Fruit fly (Drosophila melanogaster) whole organism, embryonic: ENCODE data around the gene Rh4.

Experiments
- Antp ChIP-seq: fragments of 200-800 bp; sonication (Bioruptor generic); optimal IDR thresholded peaks from 3 replicates; lab custom pipeline; 2016; ENCODE audit warnings: missing biosample characterization, missing genetic modification characterization
- CG10565 ChIP-seq: fragments of 200-800 bp; sonication (Bioruptor generic); optimal IDR thresholded peaks from 3 replicates; lab custom pipeline; 2016; ENCODE audit warnings: missing biosample characterization, mild to moderate bottlenecking, missing genetic modification characterization
- CG11085 ChIP-seq: fragments of 200-800 bp; sonication (Bioruptor generic); IDR thresholded peaks from 2 replicates; pipeline ENCODE4 v1.3.6; 2022; ENCODE audit warnings: missing biosample characterization, missing genetic modification characterization
- CG11398 ChIP-seq: fragments of 200-800 bp; sonication (Bioruptor generic); optimal IDR thresholded peaks from 2 replicates; lab custom pipeline; 2016; ENCODE audit warnings: missing biosample characterization, missing genetic modification characterization
- CG12391 ChIP-seq: fragments of 200-800 bp; sonication (Bioruptor generic); optimal IDR thresholded peaks from 3 replicates; lab custom pipeline; 2018; ENCODE audit warnings: missing biosample characterization, mild to moderate bottlenecking, missing genetic modification characterization, moderate library complexity
- CG12744 ChIP-seq: fragments of 200-800 bp; sonication (Bioruptor generic); optimal IDR thresholded peaks from 2 replicates; lab custom pipeline; 2016; ENCODE audit warnings: missing biosample characterization, missing genetic modification characterization
- CG14441 ChIP-seq: fragments of 200-800 bp; sonication (Bioruptor generic); IDR thresholded peaks from 2 replicates; pipeline ENCODE4 v1.3.6; 2022; ENCODE audit warnings: missing biosample characterization, missing genetic modification characterization
- CG14667 ChIP-seq: fragments of 200-800 bp; sonication (Bioruptor generic); IDR thresholded peaks from 2 replicates; pipeline ENCODE4 v1.3.6; 2022; ENCODE audit warnings: missing biosample characterization, missing genetic modification characterization
- CG15073 ChIP-seq: fragments of 200-800 bp; sonication (Bioruptor generic); optimal IDR thresholded peaks from 2 replicates; lab custom pipeline; 2016; ENCODE audit warnings: missing biosample characterization, missing genetic modification characterization
- CG15514 ChIP-seq: fragments of 200-800 bp; sonication (Bioruptor generic); optimal IDR thresholded peaks from 3 replicates; lab custom pipeline; 2017; ENCODE audit warnings: missing biosample characterization, missing genetic modification characterization, mild to moderate bottlenecking, moderate library complexity, missing genetic modification reagents
- CG16863 ChIP-seq: fragments of 200-800 bp; sonication (Bioruptor generic); optimal IDR thresholded peaks from 3 replicates; lab custom pipeline; 2016; ENCODE audit warnings: missing biosample characterization, missing genetic modification characterization
- CG18599 ChIP-seq: fragments of 200-800 bp; sonication (Bioruptor generic); optimal IDR thresholded peaks from 3 replicates; lab custom pipeline; 2017; ENCODE audit warnings: missing biosample characterization, missing genetic modification characterization, mild to moderate bottlenecking, moderate library complexity, missing genetic modification reagents
- CG2116 ChIP-seq: fragments of 200-800 bp; sonication (Bioruptor generic); optimal IDR thresholded peaks from 3 replicates; lab custom pipeline; 2018; ENCODE audit warnings: missing biosample characterization, mild to moderate bottlenecking, missing genetic modification characterization
- CG2129 ChIP-seq: fragments of 200-800 bp; sonication (Bioruptor generic); IDR thresholded peaks from 2 replicates; pipeline ENCODE4 v1.3.6; 2022; ENCODE audit warnings: missing biosample characterization, missing genetic modification characterization; ENCODE audit not compliant: partially characterized antibody
- CG2199 ChIP-seq: fragments of 200-800 bp; sonication (Bioruptor generic); IDR thresholded peaks from 3 replicates; pipeline ENCODE4 v1.3.6; 2022; ENCODE audit warnings: missing biosample characterization, missing genetic modification characterization
- CG2875 ChIP-seq: fragments of 200-800 bp; sonication (Bioruptor generic); optimal IDR thresholded peaks from 2 replicates; lab custom pipeline; 2017; ENCODE audit warnings: missing biosample characterization, mild to moderate bottlenecking, missing genetic modification characterization, missing genetic modification reagents
- CG32532 ChIP-seq: fragments of 200-800 bp; sonication (Bioruptor generic); IDR thresholded peaks from 2 replicates; pipeline ENCODE4 v1.3.6; 2022; ENCODE audit warnings: missing biosample characterization, missing genetic modification characterization
- CG3847 ChIP-seq: fragments of 200-800 bp; sonication (Bioruptor generic); IDR thresholded peaks from 2 replicates; pipeline ENCODE4 v1.3.6; 2022; ENCODE audit warnings: missing biosample characterization, missing genetic modification characterization
- CG9437 ChIP-seq: fragments of 200-800 bp; sonication (Bioruptor generic); optimal IDR thresholded peaks from 2 replicates; lab custom pipeline; 2018; ENCODE audit warnings: missing biosample characterization, mild to moderate bottlenecking, missing genetic modification characterization
- CG9817 ChIP-seq: fragments of 200-800 bp; sonication (Bioruptor generic); optimal IDR thresholded peaks from 2 replicates; lab custom pipeline; 2018; ENCODE audit warnings: missing biosample characterization, mild to moderate bottlenecking, missing genetic modification characterization, moderate library complexity
- CG9932 ChIP-seq: fragments of 200-800 bp; sonication (Bioruptor generic); IDR thresholded peaks from 2 replicates; pipeline ENCODE4 v1.3.6; 2022; ENCODE audit warnings: missing biosample characterization, missing genetic modification characterization
- Chrac-16 ChIP-seq: fragments of 200-800 bp; sonication (Bioruptor generic); optimal IDR thresholded peaks from 3 replicates; lab custom pipeline; 2016; ENCODE audit warnings: missing biosample characterization, missing genetic modification characterization
- Dbx ChIP-seq: fragments of 200-800 bp; sonication (Bioruptor generic); IDR thresholded peaks from 3 replicates; pipeline ENCODE4 v1.3.6; 2022; ENCODE audit warnings: missing biosample characterization, missing genetic modification characterization
- Deaf1 ChIP-seq: fragments of 200-800 bp; optimal IDR thresholded peaks from 3 replicates; lab custom pipeline; 2019; ENCODE audit warnings: missing biosample characterization, mild to moderate bottlenecking, missing genetic modification characterization, moderate library complexity
- Doc2 ChIP-seq: fragments of 200-800 bp; sonication (Bioruptor generic); IDR thresholded peaks from 2 replicates; pipeline ENCODE4 v1.3.6; 2022; ENCODE audit warnings: missing biosample characterization, missing genetic modification characterization
- ERR ChIP-seq: fragments of 200-800 bp; sonication (Bioruptor generic); optimal IDR thresholded peaks from 2 replicates; lab custom pipeline; 2016; ENCODE audit warnings: missing biosample characterization, missing genetic modification characterization
- HLHmδ ChIP-seq: fragments of 200-800 bp; sonication (Bioruptor generic); optimal IDR thresholded peaks from 2 replicates; lab custom pipeline; 2018; ENCODE audit warnings: missing biosample characterization, mild to moderate bottlenecking, missing genetic modification characterization, moderate library complexity
- Opbp ChIP-seq: fragments of 200-800 bp; sonication (Bioruptor generic); IDR thresholded peaks from 3 replicates; pipeline ENCODE4 v1.3.6; 2022; ENCODE audit warnings: missing biosample characterization, missing genetic modification characterization; ENCODE audit not compliant: partially characterized antibody
- Scr ChIP-seq: fragments of 200-800 bp; sonication (Bioruptor generic); IDR thresholded peaks from 2 replicates; pipeline ENCODE4 v1.3.6; 2022; ENCODE audit warnings: missing biosample characterization, missing genetic modification characterization; ENCODE audit not compliant: partially characterized antibody
- Sry-δ ChIP-seq: fragments of 200-800 bp; sonication (Bioruptor generic); optimal IDR thresholded peaks from 2 replicates; lab custom pipeline; 2016; ENCODE audit warnings: missing biosample characterization, missing genetic modification characterization
- Tbp ChIP-seq: fragments of >200 bp; optimal IDR thresholded peaks from 2 replicates; lab custom pipeline; 2018; ENCODE audit warnings: missing biosample characterization, missing genetic modification characterization
- Xrp1 ChIP-seq: fragments of 200-800 bp; sonication (Bioruptor generic); IDR thresholded peaks from 2 replicates; pipeline ENCODE4 v1.3.6; 2022; ENCODE audit warnings: missing biosample characterization, missing genetic modification characterization
- ap ChIP-seq: fragments of 200-800 bp; sonication (Bioruptor generic); IDR thresholded peaks from 2 replicates; pipeline ENCODE4 v1.3.6; 2022; ENCODE audit warnings: missing biosample characterization, missing genetic modification characterization
- ash1 ChIP-seq: fragments of 200-800 bp; sonication (Bioruptor generic); optimal IDR thresholded peaks from 2 replicates; lab custom pipeline; 2018; ENCODE audit warnings: missing biosample characterization, mild to moderate bottlenecking, missing genetic modification characterization
- bsh ChIP-seq, 2 experiments: fragments of 200-800 bp; sonication (Bioruptor generic); optimal IDR thresholded peaks; 2 replicates each; lab custom pipeline; 2017 to 2018; ENCODE audit warnings: mild to moderate bottlenecking in 2 of 2, missing biosample characterization in 2 of 2, missing genetic modification characterization in 2 of 2, moderate library complexity in 1 of 2
- gce ChIP-seq: fragments of 200-800 bp; sonication (Bioruptor generic); IDR thresholded peaks from 3 replicates; pipeline ENCODE4 v1.3.6; 2022; ENCODE audit warnings: missing biosample characterization, missing genetic modification characterization
- gsb ChIP-seq: fragments of 200-800 bp; sonication (Bioruptor generic); IDR thresholded peaks from 2 replicates; pipeline ENCODE4 v1.3.6; 2022; ENCODE audit warnings: missing biosample characterization, missing genetic modification characterization
- hth ChIP-seq: fragments of >200 bp; optimal IDR thresholded peaks from 2 replicates; lab custom pipeline; 2017; ENCODE audit warnings: inconsistent platforms
- klu ChIP-seq: fragments of 200-800 bp; sonication (Bioruptor generic); IDR thresholded peaks from 2 replicates; pipeline ENCODE4 v1.3.6; 2022; ENCODE audit warnings: missing biosample characterization, missing genetic modification characterization
- knrl ChIP-seq: fragments of 200-800 bp; sonication (Bioruptor generic); IDR thresholded peaks from 3 replicates; pipeline ENCODE4 v1.3.6; 2022; ENCODE audit warnings: missing biosample characterization, missing genetic modification characterization; ENCODE audit not compliant: partially characterized antibody
- lab ChIP-seq: fragments of 200-800 bp; sonication (Bioruptor generic); optimal IDR thresholded peaks from 3 replicates; lab custom pipeline; 2017; ENCODE audit warnings: missing biosample characterization, missing genetic modification characterization, mild to moderate bottlenecking, moderate library complexity, missing genetic modification reagents
- lbe ChIP-seq: fragments of 200-800 bp; sonication (Bioruptor generic); optimal IDR thresholded peaks from 2 replicates; lab custom pipeline; 2016; ENCODE audit warnings: missing biosample characterization, mild to moderate bottlenecking, missing genetic modification characterization
- mam ChIP-seq: fragments of 200-800 bp; sonication (Bioruptor generic); optimal IDR thresholded peaks from 3 replicates; lab custom pipeline; 2016; ENCODE audit warnings: missing biosample characterization, missing genetic modification characterization
- mirr ChIP-seq: fragments of 200-800 bp; sonication (Bioruptor generic); optimal IDR thresholded peaks from 3 replicates; lab custom pipeline; 2018; ENCODE audit warnings: missing biosample characterization, mild to moderate bottlenecking, missing genetic modification characterization
- nerfin-2 ChIP-seq: fragments of 200-800 bp; sonication (Bioruptor generic); IDR thresholded peaks from 2 replicates; pipeline ENCODE4 v1.3.6; 2022; ENCODE audit warnings: missing biosample characterization, missing genetic modification characterization; ENCODE audit not compliant: partially characterized antibody
- slou ChIP-seq: fragments of 200-800 bp; sonication (Bioruptor generic); optimal IDR thresholded peaks from 3 replicates; lab custom pipeline; 2016; ENCODE audit warnings: missing biosample characterization, missing genetic modification characterization
- sqz ChIP-seq: fragments of 200-800 bp; sonication (Bioruptor generic); optimal IDR thresholded peaks from 3 replicates; lab custom pipeline; 2018; ENCODE audit warnings: missing biosample characterization, mild to moderate bottlenecking, missing genetic modification characterization
- sr ChIP-seq: fragments of 200-800 bp; sonication (Bioruptor generic); IDR thresholded peaks from 3 replicates; pipeline ENCODE4 v1.3.6; 2022; ENCODE audit warnings: missing biosample characterization, missing genetic modification characterization
- toy ChIP-seq: fragments of 200-800 bp; sonication (Bioruptor generic); IDR thresholded peaks from 2 replicates; pipeline ENCODE4 v1.3.6; 2022; ENCODE audit warnings: missing biosample characterization, missing genetic modification characterization
- tup ChIP-seq: fragments of 200-800 bp; sonication (Bioruptor generic); optimal IDR thresholded peaks from 2 replicates; lab custom pipeline; 2016; ENCODE audit warnings: missing biosample characterization, mild to moderate bottlenecking, missing genetic modification characterization, moderate library complexity
- zf30C ChIP-seq: fragments of 200-800 bp; sonication (Bioruptor generic); optimal IDR thresholded peaks from 3 replicates; lab custom pipeline; 2018; ENCODE audit warnings: missing biosample characterization, mild to moderate bottlenecking, missing genetic modification characterization
- zfh1 ChIP-seq: fragments of 200-800 bp; sonication (Bioruptor generic); IDR thresholded peaks from 3 replicates; pipeline ENCODE4 v1.3.6; 2022; ENCODE audit warnings: missing biosample characterization, missing genetic modification characterization

Rh4 gene

dm6 chr3L:16842087-16842567 is 20.2 kb downstream of the Rh4 start, which contains the start of gene TSG101 (continued):
- TF ChIP-seq zf30C (GFP tag; lab: Kevin White, UChicago) (no peak), ap (GFP tag; lab: Robert Waterston, UW) (no peak), lbe (GFP tag; lab: Kevin White, UChicago) (no peak), hth (no peak), gce (GFP tag; lab: Robert Waterston, UW) (no peak), Antp (GFP tag; lab: Kevin White, UChicago) (no peak), CG2129 (no peak), klu (no peak), CG2116 (peak; percentile 85), slou (no peak), Chrac-16 (no peak), CG15514 (GFP tag; lab: Kevin White, UChicago) (peak; percentile 43), CG14667 (no peak), CG9817 (tag; lab: Kevin White, UChicago) (no peak), sqz (no peak), CG18599 (GFP tag; lab: Kevin White, UChicago) (no peak), mam (GFP tag; lab: Kevin White, UChicago) (no peak), zfh1 (GFP tag; lab: Robert Waterston, UW) (no peak), CG15073 (GFP tag; lab: Kevin White, UChicago) (no peak), sr (GFP tag; lab: Robert Waterston, UW) (no peak), CG11398 (no peak), CG2199 (GFP tag; lab: Robert Waterston, UW) (no peak), CG9437 (GFP tag; lab: Kevin White, UChicago) (no peak), CG10565 (GFP tag; lab: Kevin White, UChicago) (no peak), CG14441 (GFP tag; lab: Robert Waterston, UW) (no peak), Xrp1 (GFP tag; lab: Robert Waterston, UW) (no peak), CG16863 (GFP tag; lab: Kevin White, UChicago) (no peak), CG11085 (GFP tag; lab: Robert Waterston, UW) (no peak), lab (GFP tag; lab: Kevin White, UChicago) (no peak), Deaf1 (no peak), CG9932 (no peak), knrl (GFP tag; lab: Robert Waterston, UW) (peak; percentile 66), Tbp (GFP tag; lab: Kevin White, UChicago) (no peak), gsb (GFP tag; lab: Robert Waterston, UW) (no peak), CG2875 (GFP tag; lab: Kevin White, UChicago) (no peak), Dbx (no peak), CG12744 (no peak), Doc2 (GFP tag; lab: Robert Waterston, UW) (no peak), mirr (GFP tag; lab: Kevin White, UChicago) (no peak), CG3847 (GFP tag; lab: Robert Waterston, UW) (no peak), Scr (GFP tag; lab: Robert Waterston, UW) (peak; percentile 61), CG32532 (GFP tag; lab: Robert Waterston, UW) (no peak), Opbp (GFP tag; lab: Robert Waterston, UW) (no peak), nerfin-2 (GFP tag; lab: Robert Waterston, UW) (no peak), CG12391 (peak; percentile 24), HLHmδ (GFP tag; lab: Kevin White, UChicago) (no peak), bsh (GFP tag; optimal IDR thresholded peaks at IDR 0.05; lab: Kevin White, UChicago) (no peak), Sry-δ (peak; percentile 54), toy (GFP tag; lab: Robert Waterston, UW) (no peak), ERR (GFP tag; lab: Kevin White, UChicago) (no peak), ash1 (GFP tag; lab: Kevin White, UChicago) (no peak), tup (GFP tag; lab: Kevin White, UChicago) (no peak)
